Fruit fly (Drosophila melanogaster) whole organism, embryonic: ENCODE data around the gene pkaap.
A peak's percentile ranks its signal among the peaks of the same experiment; 100 is the strongest.

Experiments used
- Abd-B ChIP-seq: fragments of 200-800 bp; sonication (Bioruptor generic); optimal IDR thresholded peaks from 2 replicates; lab custom pipeline; 2018; ENCODE audit warnings: missing biosample characterization, mild to moderate bottlenecking, missing genetic modification characterization, moderate library complexity
- Bgb ChIP-seq: fragments of 200-800 bp; sonication (Bioruptor generic); IDR thresholded peaks from 2 replicates; pipeline ENCODE4 v1.3.6; 2022; ENCODE audit warnings: missing biosample characterization, missing genetic modification characterization; ENCODE audit not compliant: partially characterized antibody
- CG10543 ChIP-seq: fragments of 200-800 bp; sonication (Bioruptor generic); optimal IDR thresholded peaks from 3 replicates; lab custom pipeline; 2017; ENCODE audit warnings: missing biosample characterization, mild to moderate bottlenecking, missing genetic modification characterization, moderate library complexity
- CG11085 ChIP-seq: fragments of 200-800 bp; sonication (Bioruptor generic); IDR thresholded peaks from 2 replicates; pipeline ENCODE4 v1.3.6; 2022; ENCODE audit warnings: missing biosample characterization, missing genetic modification characterization
- CG11398 ChIP-seq: fragments of 200-800 bp; sonication (Bioruptor generic); optimal IDR thresholded peaks from 2 replicates; lab custom pipeline; 2016; ENCODE audit warnings: missing biosample characterization, missing genetic modification characterization
- CG12071 ChIP-seq: fragments of 200-800 bp; sonication (Bioruptor generic); optimal IDR thresholded peaks from 3 replicates; lab custom pipeline; 2018; ENCODE audit warnings: missing biosample characterization, mild to moderate bottlenecking, missing genetic modification characterization
- CG15479 ChIP-seq: fragments of 200-800 bp; sonication (Bioruptor generic); optimal IDR thresholded peaks from 3 replicates; lab custom pipeline; 2019; ENCODE audit warnings: missing biosample characterization, mild to moderate bottlenecking, missing genetic modification characterization, moderate library complexity
- CG16779 ChIP-seq: fragments of 200-800 bp; sonication (Bioruptor generic); IDR thresholded peaks from 2 replicates; pipeline ENCODE4 v1.3.6; 2022; ENCODE audit warnings: missing biosample characterization, missing genetic modification characterization
- CG17912 ChIP-seq: fragments of 200-800 bp; sonication (Bioruptor generic); optimal IDR thresholded peaks from 2 replicates; lab custom pipeline; 2018; ENCODE audit warnings: missing biosample characterization, mild to moderate bottlenecking, missing genetic modification characterization
- CG18011 ChIP-seq: fragments of 200-800 bp; sonication (Bioruptor generic); optimal IDR thresholded peaks from 2 replicates; lab custom pipeline; 2017; ENCODE audit warnings: missing biosample characterization, missing genetic modification characterization, mild to moderate bottlenecking, moderate library complexity, missing genotype
- CG33557 ChIP-seq: fragments of 200-800 bp; sonication (Bioruptor generic); optimal IDR thresholded peaks from 2 replicates; lab custom pipeline; 2019; ENCODE audit warnings: missing biosample characterization, mild to moderate bottlenecking, missing genetic modification characterization, moderate library complexity
- CG3838 ChIP-seq: fragments of 200-800 bp; sonication (Bioruptor generic); optimal IDR thresholded peaks from 3 replicates; lab custom pipeline; 2016; ENCODE audit warnings: missing biosample characterization, missing genetic modification characterization
- CG4360 ChIP-seq: fragments of 200-800 bp; sonication (Bioruptor generic); IDR thresholded peaks from 2 replicates; pipeline ENCODE4 v1.3.6; 2022; ENCODE audit warnings: missing biosample characterization, missing genetic modification characterization
- CG5180 ChIP-seq: fragments of 200-800 bp; sonication (Bioruptor generic); optimal IDR thresholded peaks from 3 replicates; lab custom pipeline; 2017; ENCODE audit warnings: missing biosample characterization, missing genetic modification characterization, mild to moderate bottlenecking, moderate library complexity, missing genetic modification reagents
- CG8924 ChIP-seq: fragments of 200-800 bp; optimal IDR thresholded peaks from 3 replicates; lab custom pipeline; 2019; ENCODE audit warnings: missing biosample characterization, mild to moderate bottlenecking, missing genetic modification characterization, moderate library complexity
- CG8944 ChIP-seq: fragments of 200-800 bp; sonication (Bioruptor generic); optimal IDR thresholded peaks from 3 replicates; lab custom pipeline; 2016; ENCODE audit warnings: missing biosample characterization, missing genetic modification characterization
- Dll ChIP-seq: fragments of 200-800 bp; sonication (Bioruptor generic); IDR thresholded peaks from 4 replicates; pipeline ENCODE4 v1.3.6; 2022; ENCODE audit warnings: missing biosample characterization, missing genetic modification characterization; ENCODE audit not compliant: partially characterized antibody
- Elba2 ChIP-seq: fragments of 200-800 bp; sonication (Bioruptor generic); optimal IDR thresholded peaks from 3 replicates; lab custom pipeline; 2016; ENCODE audit warnings: missing biosample characterization, missing genetic modification characterization
- Fer1 ChIP-seq: fragments of 200-800 bp; sonication (Bioruptor generic); optimal IDR thresholded peaks from 2 replicates; lab custom pipeline; 2017; ENCODE audit warnings: missing biosample characterization, mild to moderate bottlenecking, missing genetic modification characterization
- Fer2 ChIP-seq: fragments of 200-800 bp; sonication (Bioruptor generic); optimal IDR thresholded peaks from 2 replicates; lab custom pipeline; 2018; ENCODE audit warnings: missing biosample characterization, mild to moderate bottlenecking, missing genetic modification characterization, moderate library complexity
- Fer3 ChIP-seq: fragments of 200-800 bp; sonication (Bioruptor generic); optimal IDR thresholded peaks from 2 replicates; lab custom pipeline; 2018; ENCODE audit warnings: missing biosample characterization, mild to moderate bottlenecking, missing genetic modification characterization, moderate library complexity
- Hr78 ChIP-seq, 2 experiments: fragments of 200-800 bp in 1 of 2; fragments of >200 bp in 1 of 2; sonication (Bioruptor generic) in 1 of 2; optimal IDR thresholded peaks; 2 replicates each; lab custom pipeline; 2017 to 2019; ENCODE audit warnings: missing biosample characterization in 2 of 2, missing genetic modification characterization in 2 of 2, mild to moderate bottlenecking in 1 of 2, moderate library complexity in 1 of 2
- Med ChIP-seq: fragments of 200-800 bp; sonication (Bioruptor generic); peaks from one replicate; lab custom pipeline; 2016; ENCODE audit warnings: missing biosample characterization, missing genetic modification characterization, mild to moderate bottlenecking, inconsistent platforms, moderate library complexity
- Neu2 ChIP-seq: fragments of 200-800 bp; sonication (Bioruptor generic); optimal IDR thresholded peaks from 3 replicates; lab custom pipeline; 2016; ENCODE audit warnings: missing biosample characterization, missing genetic modification characterization, borderline replicate concordance
- Sry-β ChIP-seq: fragments of 200-800 bp; sonication (Bioruptor generic); optimal IDR thresholded peaks from 2 replicates; lab custom pipeline; 2018; ENCODE audit warnings: missing biosample characterization, mild to moderate bottlenecking, missing genetic modification characterization, moderate library complexity
- Trl ChIP-seq, 3 experiments: fragments of >200 bp in 2 of 3; fragments of 200-800 bp in 1 of 3; sonication (Bioruptor generic) in 1 of 3; optimal IDR thresholded peaks; 2 replicates in 1 of 3; 3 replicates in 2 of 3; lab custom pipeline; 2016 to 2017; ENCODE audit warnings: missing biosample characterization in 1 of 3, missing genetic modification characterization in 1 of 3
- Usf ChIP-seq: fragments of 200-800 bp; sonication (Bioruptor generic); optimal IDR thresholded peaks from 2 replicates; lab custom pipeline; 2017; ENCODE audit warnings: missing genotype, missing biosample characterization, missing genetic modification characterization
- bsh ChIP-seq, 2 experiments: fragments of 200-800 bp; sonication (Bioruptor generic); optimal IDR thresholded peaks; 2 replicates each; lab custom pipeline; 2017 to 2018; ENCODE audit warnings: mild to moderate bottlenecking in 2 of 2, missing biosample characterization in 2 of 2, missing genetic modification characterization in 2 of 2, moderate library complexity in 1 of 2
- cato ChIP-seq: fragments of 200-800 bp; sonication (Bioruptor generic); optimal IDR thresholded peaks from 2 replicates; lab custom pipeline; 2016; ENCODE audit warnings: missing biosample characterization, missing genetic modification characterization, borderline replicate concordance
- caup ChIP-seq: fragments of 200-800 bp; sonication (Bioruptor generic); optimal IDR thresholded peaks from 3 replicates; lab custom pipeline; 2017; ENCODE audit warnings: missing biosample characterization, mild to moderate bottlenecking, missing genetic modification characterization, moderate library complexity; ENCODE audit not compliant: severe bottlenecking
- danr ChIP-seq: fragments of 200-800 bp; sonication (Bioruptor generic); IDR thresholded peaks from 2 replicates; pipeline ENCODE4 v1.3.6; 2022; ENCODE audit warnings: missing biosample characterization, missing genetic modification characterization
- ftz-f1 ChIP-seq: fragments of 200-800 bp; sonication (Bioruptor generic); optimal IDR thresholded peaks from 2 replicates; lab custom pipeline; 2016; ENCODE audit warnings: missing biosample characterization, missing genetic modification characterization
- grn ChIP-seq: fragments of 200-800 bp; sonication (Bioruptor generic); optimal IDR thresholded peaks from 3 replicates; lab custom pipeline; 2017; ENCODE audit warnings: missing biosample characterization, missing genetic modification characterization
- hb ChIP-seq: fragments of 200-800 bp; sonication (Bioruptor generic); IDR thresholded peaks from 3 replicates; pipeline ENCODE4 v1.3.6; 2022; ENCODE audit warnings: missing biosample characterization, missing genetic modification characterization; ENCODE audit not compliant: partially characterized antibody
- lbe ChIP-seq: fragments of 200-800 bp; sonication (Bioruptor generic); optimal IDR thresholded peaks from 2 replicates; lab custom pipeline; 2016; ENCODE audit warnings: missing biosample characterization, mild to moderate bottlenecking, missing genetic modification characterization
- nom ChIP-seq: fragments of 200-800 bp; sonication (Bioruptor generic); optimal IDR thresholded peaks from 2 replicates; lab custom pipeline; 2017; ENCODE audit warnings: missing biosample characterization, missing genetic modification characterization, mild to moderate bottlenecking, moderate library complexity, missing genetic modification reagents
- pnt ChIP-seq: fragments of 200-800 bp; sonication (Bioruptor generic); optimal IDR thresholded peaks from 3 replicates; lab custom pipeline; 2016; ENCODE audit warnings: missing biosample characterization, missing genetic modification characterization
- prd ChIP-seq, 3 experiments: fragments of >200 bp in 2 of 3; fragments of 200-800 bp in 1 of 3; sonication (Bioruptor generic) in 1 of 3; optimal IDR thresholded peaks in 2 of 3; IDR thresholded peaks in 1 of 3; 2 replicates in 2 of 3; 3 replicates in 1 of 3; pipeline versions ENCODE4 v1.3.6 to Lab custom; 2017 to 2022; ENCODE audit warnings: missing biosample characterization in 1 of 3, missing genetic modification characterization in 1 of 3
- pum ChIP-seq: fragments of 200-800 bp; sonication (Bioruptor generic); optimal IDR thresholded peaks from 2 replicates; lab custom pipeline; 2016; ENCODE audit warnings: missing biosample characterization, missing genetic modification characterization
- sens ChIP-seq: fragments of 200-800 bp; sonication (Bioruptor generic); peaks from one replicate; lab custom pipeline; 2016; ENCODE audit warnings: missing biosample characterization, missing genetic modification characterization
- tgo ChIP-seq: fragments of 200-800 bp; sonication (Bioruptor generic); IDR thresholded peaks from 3 replicates; pipeline ENCODE4 v1.3.6; 2022; ENCODE audit warnings: missing biosample characterization, missing genetic modification characterization
- twi ChIP-seq: fragments of 200-800 bp; optimal IDR thresholded peaks from 2 replicates; lab custom pipeline; 2019; ENCODE audit warnings: missing biosample characterization, mild to moderate bottlenecking, missing genetic modification characterization, moderate library complexity

Gene pkaap

dm6 chr2L:16263723-16264122 is 24.4 kb upstream of the pkaap start (continued):
- TF ChIP-seq tgo (GFP tag; lab: Robert Waterston, UW) (no peak), CG4360 (no peak), caup (GFP tag; lab: Kevin White, UChicago) (no peak), CG16779 (GFP tag; lab: Robert Waterston, UW) (peak; percentile 32; the same call in 1 of the 2 replicates), Abd-B (GFP tag; lab: Kevin White, UChicago) (no peak), CG18011 (GFP tag; lab: Kevin White, UChicago) (peak; percentile 94)

dm6 chr2L:16267159-16268065 is 20.7 kb upstream of the pkaap start:
- TF ChIP-seq sens (GFP tag; lab: Kevin White, UChicago) (peak; percentile 75), Fer2 (tag; lab: Kevin White, UChicago) (no peak), nom (GFP tag; lab: Kevin White, UChicago) (peak; percentile 27), Bgb (GFP tag; lab: Robert Waterston, UW) (no peak), pnt (GFP tag; lab: Kevin White, UChicago) (no peak)

dm6 chr2L:16268107-16268539 is 20.0 kb upstream of the pkaap start:
- TF ChIP-seq Elba2 (peak; percentile 8), prd (optimal IDR thresholded peaks at IDR 0.05; lab: Kevin White, UChicago) (no peak), prd (GFP tag; IDR thresholded peaks at IDR 0.05; lab: Robert Waterston, UW) (no peak), Hr78 (GFP tag; optimal IDR thresholded peaks at IDR 0.05; lab: Kevin White, UChicago) (peak in 1 of 2 experiments; percentile 11), CG11398 (GFP tag; lab: Kevin White, UChicago) (no peak), CG8924 (tag; lab: Kevin White, UChicago) (peak; percentile 40), CG33557 (peak; percentile 2), Dll (GFP tag; lab: Robert Waterston, UW) (no peak), CG3838 (GFP tag; lab: Kevin White, UChicago) (peak; percentile 54), twi (peak; percentile 56), Fer1 (GFP tag; lab: Kevin White, UChicago) (peak; percentile 12), CG8944 (GFP tag; lab: Kevin White, UChicago) (no peak), Trl (optimal IDR thresholded peaks at IDR 0.05; lab: Kevin White, UChicago) (peak; percentile 85 to 95), Trl (GFP tag; optimal IDR thresholded peaks at IDR 0.05; lab: Kevin White, UChicago) (no peak), pum (GFP tag; lab: Kevin White, UChicago) (no peak), nom (GFP tag; lab: Kevin White, UChicago) (peak; percentile 8), CG11085 (GFP tag; lab: Robert Waterston, UW) (no peak), CG17912 (GFP tag; lab: Kevin White, UChicago) (peak; percentile 4), lbe (GFP tag; lab: Kevin White, UChicago) (peak; percentile 14), cato (GFP tag; lab: Kevin White, UChicago) (no peak), grn (peak; percentile 73), CG5180 (GFP tag; lab: Kevin White, UChicago) (peak; percentile 65), Neu2 (GFP tag; lab: Kevin White, UChicago) (peak; percentile 8), Sry-β (GFP tag; lab: Kevin White, UChicago) (peak; percentile 16), danr (GFP tag; lab: Robert Waterston, UW) (no peak), Med (GFP tag; lab: Kevin White, UChicago) (peak; percentile 75), CG10543 (peak; percentile 3), ftz-f1 (GFP tag; lab: Kevin White, UChicago) (peak; percentile 6), CG15479 (GFP tag; lab: Kevin White, UChicago) (peak; percentile 32), Fer3 (no peak), hb (GFP tag; lab: Robert Waterston, UW) (no peak), bsh (GFP tag; optimal IDR thresholded peaks at IDR 0.05; lab: Kevin White, UChicago) (no peak), CG12071 (no peak), Usf (GFP tag; lab: Kevin White, UChicago) (no peak)
